Worm (Caenorhabditis elegans) whole organism, L1 larva: ENCODE measurements around the gene C44C10.15.
A peak's percentile ranks its signal among the peaks of the same experiment; 100 is the strongest.

ENCODE experiments used
- C04F5.9 ChIP-seq: sonication (generic microtip); optimal IDR thresholded peaks from 2 replicates; lab custom pipeline; 2016; ENCODE audit warnings: missing genetic modification characterization, missing compliant biosample characterization
- F16B12.6 ChIP-seq: fragments of 150-350 bp; optimal IDR thresholded peaks from 2 replicates; lab custom pipeline; 2014; ENCODE audit warnings: missing biosample characterization, missing genetic modification characterization
- aha-1 ChIP-seq: fragments of 150-350 bp; optimal IDR thresholded peaks from 2 replicates; lab custom pipeline; 2014; ENCODE audit warnings: missing biosample characterization, missing genetic modification characterization
- alr-1 ChIP-seq: fragments of 200-800 bp; sonication (Bioruptor generic); optimal IDR thresholded peaks from 2 replicates; lab custom pipeline; 2018; ENCODE audit warnings: borderline replicate concordance, mild to moderate bottlenecking, missing genetic modification characterization, missing compliant biosample characterization
- blmp-1 ChIP-seq: fragments of 150-350 bp; optimal IDR thresholded peaks from 2 replicates; lab custom pipeline; 2014; ENCODE audit warnings: missing biosample characterization, missing genetic modification characterization
- ces-1 ChIP-seq: fragments of 150-350 bp; optimal IDR thresholded peaks from 2 replicates; lab custom pipeline; 2014; ENCODE audit warnings: missing biosample characterization, missing genetic modification reagents, missing genetic modification characterization
- dsc-1 ChIP-seq: sonication (generic microtip); optimal IDR thresholded peaks from 2 replicates; lab custom pipeline; 2016; ENCODE audit warnings: mild to moderate bottlenecking, missing genetic modification characterization, missing compliant biosample characterization
- elt-3 ChIP-seq, 6 experiments: fragments of 150-350 bp in 1 of 6; sonication (generic microtip); optimal IDR thresholded peaks; 2 replicates each; lab custom pipeline; 2017 to 2018; ENCODE audit warnings: missing biosample characterization in 6 of 6, missing genetic modification characterization in 6 of 6, inconsistent platforms in 1 of 6
- fkh-4 ChIP-seq: sonication (generic microtip); optimal IDR thresholded peaks from 2 replicates; lab custom pipeline; 2016; ENCODE audit warnings: missing compliant biosample characterization, missing genetic modification characterization, borderline replicate concordance
- fkh-8 ChIP-seq: sonication (generic microtip); optimal IDR thresholded peaks from 2 replicates; lab custom pipeline; 2016; ENCODE audit warnings: mild to moderate bottlenecking, missing genetic modification characterization, missing compliant biosample characterization
- fos-1 ChIP-seq: fragments of 150-350 bp; optimal IDR thresholded peaks from 2 replicates; lab custom pipeline; 2014; ENCODE audit warnings: missing biosample characterization, missing genetic modification characterization
- grh-1 ChIP-seq: fragments of 200-800 bp; sonication (Bioruptor generic); IDR thresholded peaks from 2 replicates; pipeline ENCODE4 v1.3.6; 2022; ENCODE audit warnings: missing genetic modification reagents, missing genetic modification characterization, missing compliant biosample characterization
- irx-1 ChIP-seq: sonication (generic microtip); optimal IDR thresholded peaks from 2 replicates; lab custom pipeline; 2016; ENCODE audit warnings: missing genetic modification characterization, missing compliant biosample characterization
- lin-14 ChIP-seq: fragments of 200-800 bp; sonication (Bioruptor generic); optimal IDR thresholded peaks from 2 replicates; lab custom pipeline; 2018; ENCODE audit warnings: mild to moderate bottlenecking, missing genetic modification characterization, moderate library complexity, missing compliant biosample characterization
- lin-39 ChIP-seq: fragments of 150-350 bp; optimal IDR thresholded peaks from 2 replicates; lab custom pipeline; 2014; ENCODE audit warnings: missing biosample characterization, missing genetic modification reagents, missing genetic modification characterization
- lsy-2 ChIP-seq, 2 experiments: fragments of 150-350 bp; optimal IDR thresholded peaks; 2 replicates each; lab custom pipeline; 2014; ENCODE audit warnings: missing biosample characterization in 2 of 2, missing genetic modification characterization in 2 of 2
- mdl-1 ChIP-seq, 2 experiments: fragments of 150-350 bp; optimal IDR thresholded peaks; 2 replicates each; lab custom pipeline; 2014 to 2017; ENCODE audit warnings: missing biosample characterization in 2 of 2, missing genetic modification characterization in 2 of 2, inconsistent platforms in 1 of 2
- mef-2 ChIP-seq: fragments of 150-350 bp; optimal IDR thresholded peaks from 2 replicates; lab custom pipeline; 2014; ENCODE audit warnings: missing biosample characterization, missing genetic modification characterization
- mep-1 ChIP-seq: fragments of 150-350 bp; optimal IDR thresholded peaks from 2 replicates; lab custom pipeline; 2014; ENCODE audit warnings: missing biosample characterization, missing genetic modification characterization
- nhr-12 ChIP-seq: sonication (generic microtip); optimal IDR thresholded peaks from 2 replicates; lab custom pipeline; 2017; ENCODE audit warnings: missing biosample characterization, missing genetic modification characterization
- nhr-20 ChIP-seq: sonication (generic microtip); optimal IDR thresholded peaks from 2 replicates; lab custom pipeline; 2016; ENCODE audit warnings: mild to moderate bottlenecking, missing genetic modification characterization, missing compliant biosample characterization
- nhr-28 ChIP-seq: fragments of 150-350 bp; optimal IDR thresholded peaks from 2 replicates; lab custom pipeline; 2014; ENCODE audit warnings: missing biosample characterization, missing genetic modification characterization
- nhr-47 ChIP-seq: sonication (generic microtip); optimal IDR thresholded peaks from 2 replicates; lab custom pipeline; 2016; ENCODE audit warnings: mild to moderate bottlenecking, missing genetic modification characterization, moderate library complexity, missing compliant biosample characterization
- nhr-77 ChIP-seq: fragments of 150-350 bp; optimal IDR thresholded peaks from 2 replicates; lab custom pipeline; 2014; ENCODE audit warnings: missing biosample characterization, missing genetic modification characterization
- nhr-85 ChIP-seq: sonication (generic microtip); peaks from one replicate; lab custom pipeline; 2016; ENCODE audit warnings: missing genetic modification characterization, inconsistent platforms, missing compliant biosample characterization
- pqm-1 ChIP-seq: sonication (generic microtip); optimal IDR thresholded peaks from 3 replicates; lab custom pipeline; 2017; ENCODE audit warnings: missing biosample characterization, missing genetic modification characterization
- snpc-4 ChIP-seq: fragments of 150-350 bp; optimal IDR thresholded peaks from 2 replicates; lab custom pipeline; 2014; ENCODE audit warnings: missing biosample characterization, missing genetic modification characterization
- snu-23 ChIP-seq: sonication (generic microtip); optimal IDR thresholded peaks from 2 replicates; lab custom pipeline; 2016; ENCODE audit warnings: missing genetic modification characterization, missing compliant biosample characterization
- sup-37 ChIP-seq: fragments of 200-800 bp; sonication (Bioruptor generic); optimal IDR thresholded peaks from 2 replicates; lab custom pipeline; 2018; ENCODE audit warnings: mild to moderate bottlenecking, missing genetic modification characterization, missing compliant biosample characterization
- tbx-2 ChIP-seq: sonication (generic microtip); optimal IDR thresholded peaks from 2 replicates; lab custom pipeline; 2016; ENCODE audit warnings: missing genetic modification characterization, missing compliant biosample characterization
- tlp-1 ChIP-seq: fragments of 150-350 bp; optimal IDR thresholded peaks from 2 replicates; lab custom pipeline; 2014; ENCODE audit warnings: missing biosample characterization, missing genetic modification characterization
- unc-62 ChIP-seq: fragments of 150-350 bp; optimal IDR thresholded peaks from 2 replicates; lab custom pipeline; 2014; ENCODE audit warnings: missing biosample characterization, missing genetic modification reagents, missing genetic modification characterization
- unc-86 ChIP-seq: sonication (generic microtip); optimal IDR thresholded peaks from 2 replicates; lab custom pipeline; 2016; ENCODE audit warnings: missing genetic modification characterization, missing compliant biosample characterization
- zag-1 ChIP-seq: fragments of 150-350 bp; optimal IDR thresholded peaks from 2 replicates; lab custom pipeline; 2014; ENCODE audit warnings: missing biosample characterization, missing genetic modification characterization
- zip-4 ChIP-seq: fragments of 200-800 bp; sonication (Bioruptor generic); optimal IDR thresholded peaks from 2 replicates; lab custom pipeline; 2018; ENCODE audit warnings: mild to moderate bottlenecking, missing genetic modification characterization, moderate library complexity, missing compliant biosample characterization

Gene C44C10.15

DNA sequence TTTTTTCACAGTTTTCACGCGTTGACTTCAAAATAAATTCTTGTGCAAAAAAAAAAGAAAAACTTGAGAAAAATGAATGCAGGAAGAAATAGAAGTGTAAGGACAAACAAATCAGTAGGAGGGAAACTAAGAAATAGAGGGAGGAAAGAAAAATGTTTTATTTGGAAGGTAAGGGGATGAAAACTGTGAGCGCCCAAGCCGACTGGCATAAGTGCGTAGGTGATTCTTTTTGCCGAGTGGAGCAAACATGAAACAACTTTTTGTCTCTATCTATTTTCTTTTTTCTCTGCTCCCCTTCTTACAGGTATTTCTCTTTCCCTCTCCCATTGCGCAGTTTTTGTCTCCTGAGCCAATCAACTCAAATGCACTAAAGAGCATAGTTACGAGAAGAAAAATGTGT is 18.6 kb upstream of the C44C10.15 start:
- TF ChIP-seq tbx-2 (no peak), nhr-20 (no peak), nhr-77 (tag; lab: Kevin White, UChicago) (no peak), irx-1 (tag; lab: Kevin White, UChicago) (no peak), mep-1 (tag; lab: Kevin White, UChicago) (no peak), lin-14 (GFP tag; lab: Kevin White, UChicago) (peak; percentile 20), aha-1 (tag; lab: Kevin White, UChicago) (no peak)

DNA sequence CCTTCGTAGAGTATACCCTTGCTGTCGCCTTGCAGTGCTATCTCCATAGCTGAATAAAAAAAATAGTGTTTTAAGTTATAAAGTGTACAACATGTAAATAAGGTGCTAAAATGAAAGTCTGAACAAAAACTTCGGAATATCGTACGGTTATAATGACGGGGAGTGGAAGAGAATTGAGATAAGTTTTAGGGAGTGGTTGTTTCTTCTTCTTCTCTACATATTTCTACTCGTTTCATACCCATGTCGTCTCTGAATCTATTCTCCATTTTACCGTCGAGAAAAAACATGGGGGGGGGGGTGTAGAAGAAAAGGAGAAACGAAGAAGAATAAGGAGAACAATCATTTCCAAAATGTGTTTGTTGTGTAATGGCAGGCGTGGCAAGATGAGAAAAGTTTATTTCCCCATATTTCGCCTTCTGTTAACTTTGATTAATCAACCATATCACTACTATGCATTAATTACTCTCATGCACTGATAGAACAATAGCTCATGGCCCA is 16.3 kb upstream of the C44C10.15 start, which contains the start of gene C44C10.9:
C44C10.9 (minus strand) TSS at position 51 of the 498 bp plus-strand sequence.
- no peak for TF ChIP-seq unc-62 (GFP tag; lab: Kevin White, UChicago)
- peak; percentile 61 for TF ChIP-seq nhr-85
- TF ChIP-seq snpc-4 (tag; lab: Kevin White, UChicago) = no peak
- TF ChIP-seq nhr-20 = peak; percentile 13
- TF ChIP-seq mef-2 = no peak
- TF ChIP-seq nhr-47 = no peak
- peak; percentile 53 for TF ChIP-seq blmp-1 (tag; lab: Kevin White, UChicago)
- TF ChIP-seq tlp-1 (tag; lab: Kevin White, UChicago) = no peak
- TF ChIP-seq nhr-12 (tag; lab: Kevin White, UChicago) = no peak
- TF ChIP-seq fkh-4 = no peak
- TF ChIP-seq lsy-2 (tag; optimal IDR thresholded peaks at IDR 0.05; lab: Kevin White, UChicago) = no peak
- TF ChIP-seq mdl-1 (tag; optimal IDR thresholded peaks at IDR 0.05; lab: Kevin White, UChicago) = no peak
- peak; percentile 10 for TF ChIP-seq snu-23
- no peak for TF ChIP-seq alr-1
- TF ChIP-seq nhr-77 (tag; lab: Kevin White, UChicago) = no peak
- TF ChIP-seq dsc-1 (tag; lab: Kevin White, UChicago) = no peak
- TF ChIP-seq zip-4 (GFP tag; lab: Kevin White, UChicago) = no peak
- TF ChIP-seq elt-3 (tag; optimal IDR thresholded peaks at IDR 0.05; lab: Kevin White, UChicago) = no peak
- TF ChIP-seq ces-1 (GFP tag; lab: Kevin White, UChicago) = no peak
- TF ChIP-seq lin-14 (GFP tag; lab: Kevin White, UChicago) = peak; percentile 56
- TF ChIP-seq unc-86 = no peak
- no peak for TF ChIP-seq lin-39
- no peak for TF ChIP-seq zag-1
- no peak for TF ChIP-seq sup-37 (GFP tag; lab: Kevin White, UChicago)
- no peak for TF ChIP-seq F16B12.6 (tag; lab: Kevin White, UChicago)
- no peak for TF ChIP-seq mep-1 (tag; lab: Kevin White, UChicago)
- TF ChIP-seq fos-1 (tag; lab: Kevin White, UChicago) = no peak
- TF ChIP-seq, all 84 proteins: peak for 5

DNA sequence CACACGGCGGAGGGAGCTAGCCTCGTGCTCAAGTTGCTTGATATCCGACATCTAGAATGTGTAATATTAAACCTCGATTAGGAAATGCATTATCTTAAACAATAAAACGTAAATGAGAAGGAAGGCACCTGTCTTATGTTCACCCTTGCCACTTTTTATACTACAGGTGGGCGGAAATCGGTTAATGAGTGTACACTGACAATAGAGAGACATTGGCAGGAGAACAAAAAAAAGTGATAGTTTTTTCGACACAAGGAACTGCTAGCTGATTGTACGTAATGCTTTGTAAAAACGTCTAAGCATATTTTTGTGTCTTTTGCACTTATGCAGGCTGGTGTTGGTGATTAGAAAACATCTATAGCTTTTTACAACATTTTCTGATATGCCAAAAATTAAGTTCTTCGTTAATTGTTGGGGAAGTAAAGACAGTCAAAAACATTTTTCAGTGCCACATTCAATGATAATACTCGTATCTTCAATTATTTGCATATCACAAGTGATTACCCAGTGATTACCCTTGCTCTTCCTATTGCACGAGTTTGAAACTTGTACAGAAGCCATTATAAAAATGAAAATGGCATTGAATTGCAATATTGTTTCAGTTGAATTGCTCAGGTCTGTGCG is 12.2 kb upstream of the C44C10.15 start, which contains the start of gene col-180:
col-180 (minus strand) TSS at position 51 of the 624 bp plus-strand sequence.
- TF ChIP-seq ces-1 (GFP tag; lab: Kevin White, UChicago) (no peak), blmp-1 (tag; lab: Kevin White, UChicago) (peak; percentile 22)
- TF ChIP-seq, all 84 proteins: peak for 1

DNA sequence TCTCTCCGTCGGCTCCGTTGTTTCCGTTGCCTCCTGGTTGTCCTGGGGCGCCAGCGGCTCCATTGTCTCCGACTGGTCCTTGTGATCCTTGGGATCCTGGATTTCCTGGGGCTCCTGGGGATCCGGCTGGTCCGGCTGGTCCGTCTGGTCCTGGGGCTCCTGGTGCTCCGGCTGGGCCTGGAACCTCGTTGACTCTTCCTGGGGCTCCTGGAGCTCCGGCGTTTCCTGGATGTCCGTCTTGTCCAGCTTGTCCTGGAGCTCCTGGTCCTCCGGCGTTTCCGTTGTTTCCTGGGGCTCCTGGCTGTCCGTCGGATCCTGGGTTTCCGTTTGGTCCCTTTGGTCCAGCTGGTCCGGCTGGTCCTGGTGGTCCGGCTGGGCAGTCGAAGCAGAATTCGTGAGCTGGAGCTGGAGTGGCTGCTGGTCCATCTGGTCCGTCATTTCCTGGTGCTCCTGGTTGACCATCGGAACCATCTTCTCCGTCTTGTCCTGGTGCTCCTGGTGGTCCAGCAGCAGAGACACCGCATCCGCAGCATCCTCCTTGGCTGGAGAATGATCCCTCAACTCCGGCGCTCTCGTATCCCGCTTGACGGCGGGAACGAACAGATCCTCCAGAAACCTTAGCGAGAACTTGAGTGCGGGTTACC is 11.4 kb upstream of the C44C10.15 start:
- TF ChIP-seq nhr-28 (tag; lab: Kevin White, UChicago) (no peak), snu-23 (no peak), fkh-8 (tag; lab: Kevin White, UChicago) (no peak), nhr-47 (no peak), lsy-2 (tag; optimal IDR thresholded peaks at IDR 0.05; lab: Kevin White, UChicago) (no peak), grh-1 (GFP tag; lab: Robert Waterston, UW) (no peak), C04F5.9 (no peak), nhr-77 (tag; lab: Kevin White, UChicago) (no peak), dsc-1 (tag; lab: Kevin White, UChicago) (no peak), pqm-1 (tag; lab: Kevin White, UChicago) (no peak)
- TF ChIP-seq, all 84 proteins: peak for 0
